Worm (Caenorhabditis elegans) whole organism, late embryonic: ENCODE measurements around the gene ZK1067.4.

Experiments
- C08G9.2 ChIP-seq: sonication (generic microtip); optimal IDR thresholded peaks from 2 replicates; lab custom pipeline; 2016; ENCODE audit warnings: mild to moderate bottlenecking, missing genetic modification characterization, moderate library complexity, missing compliant biosample characterization
- C38D4.7 ChIP-seq: fragments of 200-800 bp; sonication (Bioruptor generic); optimal IDR thresholded peaks from 2 replicates; lab custom pipeline; 2018; ENCODE audit warnings: mild to moderate bottlenecking, missing genetic modification characterization, moderate library complexity, missing compliant biosample characterization
- K02D7.2 ChIP-seq: sonication (generic microtip); optimal IDR thresholded peaks from 2 replicates; lab custom pipeline; 2017; ENCODE audit warnings: mild to moderate bottlenecking, missing genetic modification characterization, missing compliant biosample characterization
- T23F11.4 ChIP-seq: fragments of 200-800 bp; sonication (Bioruptor generic); optimal IDR thresholded peaks from 2 replicates; lab custom pipeline; 2018; ENCODE audit warnings: mild to moderate bottlenecking, missing genetic modification characterization, missing compliant biosample characterization
- Y22D7AL.16 ChIP-seq: sonication (generic microtip); optimal IDR thresholded peaks from 2 replicates; lab custom pipeline; 2016; ENCODE audit warnings: missing genetic modification characterization, missing compliant biosample characterization
- ahr-1 ChIP-seq: sonication (generic microtip); optimal IDR thresholded peaks from 2 replicates; lab custom pipeline; 2016; ENCODE audit warnings: missing genetic modification characterization, missing compliant biosample characterization
- ama-1 ChIP-seq: fragments of 150-350 bp; optimal IDR thresholded peaks from 2 replicates; lab custom pipeline; 2014
- ceh-14 ChIP-seq: sonication (generic microtip); optimal IDR thresholded peaks from 2 replicates; lab custom pipeline; 2016; ENCODE audit warnings: missing genotype, missing genetic modification characterization, missing compliant biosample characterization
- ceh-19 ChIP-seq: fragments of 200-800 bp; sonication (Bioruptor generic); optimal IDR thresholded peaks from 2 replicates; lab custom pipeline; 2018; ENCODE audit warnings: mild to moderate bottlenecking, missing genetic modification characterization, missing compliant biosample characterization
- ceh-2 ChIP-seq: sonication (generic microtip); optimal IDR thresholded peaks from 2 replicates; lab custom pipeline; 2016; ENCODE audit warnings: missing genotype, missing genetic modification characterization, missing compliant biosample characterization
- ceh-22 ChIP-seq: sonication (generic microtip); optimal IDR thresholded peaks from 2 replicates; lab custom pipeline; 2017; ENCODE audit warnings: missing biosample characterization, missing genetic modification characterization
- ceh-24 ChIP-seq: sonication (generic microtip); optimal IDR thresholded peaks from 2 replicates; lab custom pipeline; 2016; ENCODE audit warnings: mild to moderate bottlenecking, missing genetic modification characterization, missing compliant biosample characterization
- ceh-30 ChIP-seq: fragments of 150-350 bp; optimal IDR thresholded peaks from 2 replicates; lab custom pipeline; 2014; ENCODE audit warnings: missing biosample characterization, missing genetic modification characterization
- ceh-31 ChIP-seq: sonication (generic microtip); optimal IDR thresholded peaks from 2 replicates; lab custom pipeline; 2016; ENCODE audit warnings: missing genetic modification characterization, missing compliant biosample characterization
- ceh-48 ChIP-seq: sonication (generic microtip); optimal IDR thresholded peaks from 2 replicates; lab custom pipeline; 2016; ENCODE audit warnings: missing genetic modification characterization, inconsistent platforms, missing compliant biosample characterization
- ceh-6 ChIP-seq: fragments of 200-800 bp; sonication (Bioruptor generic); optimal IDR thresholded peaks from 2 replicates; lab custom pipeline; 2018; ENCODE audit warnings: mild to moderate bottlenecking, missing genetic modification characterization, missing compliant biosample characterization
- dmd-4 ChIP-seq: sonication (generic microtip); optimal IDR thresholded peaks from 2 replicates; lab custom pipeline; 2016; ENCODE audit warnings: borderline replicate concordance, missing genetic modification characterization, missing compliant biosample characterization
- dve-1 ChIP-seq: sonication (generic microtip); optimal IDR thresholded peaks from 2 replicates; lab custom pipeline; 2017; ENCODE audit warnings: antibody characterized with exemption, mild to moderate bottlenecking, missing genetic modification characterization, missing compliant biosample characterization
- elt-2 ChIP-seq: sonication (generic microtip); optimal IDR thresholded peaks from 2 replicates; lab custom pipeline; 2016; ENCODE audit warnings: missing genetic modification reagents, missing genetic modification characterization, missing compliant biosample characterization
- elt-4 ChIP-seq: sonication (generic microtip); optimal IDR thresholded peaks from 2 replicates; lab custom pipeline; 2016; ENCODE audit warnings: missing genetic modification characterization, missing compliant biosample characterization
- fkh-10 ChIP-seq: fragments of 150-350 bp; optimal IDR thresholded peaks from 2 replicates; lab custom pipeline; 2014; ENCODE audit warnings: missing biosample characterization, missing genetic modification reagents, missing genetic modification characterization
- hlh-30 ChIP-seq: sonication (generic microtip); optimal IDR thresholded peaks from 2 replicates; lab custom pipeline; 2017; ENCODE audit warnings: antibody characterized with exemption, missing genetic modification characterization, missing compliant biosample characterization; ENCODE audit not compliant: insufficient read depth
- hlh-6 ChIP-seq: sonication (generic microtip); optimal IDR thresholded peaks from 2 replicates; lab custom pipeline; 2016; ENCODE audit warnings: missing genotype, missing genetic modification characterization, missing compliant biosample characterization
- hlh-8 ChIP-seq: sonication (generic microtip); optimal IDR thresholded peaks from 2 replicates; lab custom pipeline; 2016; ENCODE audit warnings: missing genotype, missing genetic modification characterization, missing compliant biosample characterization
- mec-3 ChIP-seq: sonication (generic microtip); optimal IDR thresholded peaks from 2 replicates; lab custom pipeline; 2016; ENCODE audit warnings: borderline replicate concordance, missing genetic modification characterization, missing compliant biosample characterization
- nfya-1 ChIP-seq: sonication (generic microtip); optimal IDR thresholded peaks from 2 replicates; lab custom pipeline; 2017; ENCODE audit warnings: missing genetic modification characterization, mild to moderate bottlenecking, missing compliant biosample characterization, antibody characterized with exemption, moderate library complexity
- odd-2 ChIP-seq: sonication (generic microtip); optimal IDR thresholded peaks from 2 replicates; lab custom pipeline; 2017; ENCODE audit warnings: antibody characterized with exemption, mild to moderate bottlenecking, missing genetic modification characterization, missing compliant biosample characterization
- pag-3 ChIP-seq: sonication (generic microtip); optimal IDR thresholded peaks from 2 replicates; lab custom pipeline; 2016; ENCODE audit warnings: missing compliant biosample characterization, missing genetic modification characterization, borderline replicate concordance
- pat-9 ChIP-seq: fragments of 200-800 bp; sonication (Bioruptor generic); optimal IDR thresholded peaks from 2 replicates; lab custom pipeline; 2018; ENCODE audit warnings: mild to moderate bottlenecking, missing genetic modification characterization, moderate library complexity, missing compliant biosample characterization
- pha-2 ChIP-seq: sonication (generic microtip); optimal IDR thresholded peaks from 2 replicates; lab custom pipeline; 2017; ENCODE audit warnings: mild to moderate bottlenecking, missing genetic modification characterization, missing compliant biosample characterization
- pha-4 ChIP-seq: fragments of 150-350 bp; optimal IDR thresholded peaks from 2 replicates; lab custom pipeline; 2018; ENCODE audit warnings: missing biosample characterization, missing genetic modification reagents, missing genetic modification characterization
- unc-3 ChIP-seq, 2 experiments: fragments of 200-800 bp in 1 of 2; sonication (Bioruptor generic) in 1 of 2; sonication (generic microtip) in 1 of 2; conservative IDR thresholded peaks in 1 of 2; optimal IDR thresholded peaks in 1 of 2; 2 replicates each; pipeline versions ENCODE4 v1.3.6 to Lab custom; 2016 to 2022; ENCODE audit warnings: missing compliant biosample characterization in 2 of 2, missing genetic modification characterization in 2 of 2, missing genetic modification reagents in 1 of 2
- unc-42 ChIP-seq: sonication (generic microtip); optimal IDR thresholded peaks from 2 replicates; lab custom pipeline; 2016; ENCODE audit warnings: missing genotype, missing genetic modification characterization, missing compliant biosample characterization
- zip-5 ChIP-seq: sonication (generic microtip); optimal IDR thresholded peaks from 2 replicates; lab custom pipeline; 2016; ENCODE audit warnings: missing genetic modification characterization, missing compliant biosample characterization

ZK1067.4 gene

ce11 chrII:9232923-9233322, 22.7 kb downstream of the ZK1067.4 start, which contains the start of gene T26C5.2:
T26C5.2 (plus strand) TSS chrII:9233223.
- TF ChIP-seq zip-5 (tag; lab: Kevin White, UChicago) (no peak), ceh-31 (tag; lab: Kevin White, UChicago) (no peak), pag-3 (tag; lab: Kevin White, UChicago) (no peak), C08G9.2 (tag; lab: Kevin White, UChicago) (no peak), hlh-30 (tag; lab: Kevin White, UChicago) (no peak), Y22D7AL.16 (tag; lab: Kevin White, UChicago) (no peak), ceh-30 (no peak), dmd-4 (tag; lab: Kevin White, UChicago) (no peak), ceh-2 (no peak), ceh-48 (tag; lab: Kevin White, UChicago) (no peak), ahr-1 (tag; lab: Kevin White, UChicago) (no peak), hlh-8 (tag; lab: Kevin White, UChicago) (no peak), unc-42 (tag; lab: Kevin White, UChicago) (no peak), odd-2 (tag; lab: Kevin White, UChicago) (no peak), elt-2 (tag; lab: Kevin White, UChicago) (no peak)

ce11 chrII:9233813-9234212, 23.6 kb downstream of the ZK1067.4 start:
- TF ChIP-seq ceh-14 (tag; lab: Kevin White, UChicago) = no peak
- no peak for TF ChIP-seq nfya-1 (tag; lab: Kevin White, UChicago)
- TF ChIP-seq unc-42 (tag; lab: Kevin White, UChicago) = no peak
- no peak for TF ChIP-seq hlh-6
- no peak for TF ChIP-seq ama-1
- no peak for TF ChIP-seq ceh-31 (tag; lab: Kevin White, UChicago)
- no peak for TF ChIP-seq ceh-6

- TF ChIP-seq unc-3 (GFP tag; conservative IDR thresholded peaks at IDR 0.05; lab: Robert Waterston, UW) (no peak), unc-3 (tag; optimal IDR thresholded peaks at IDR 0.05; lab: Kevin White, UChicago) (no peak), ceh-14 (tag; lab: Kevin White, UChicago) (no peak), elt-4 (no peak), ceh-31 (tag; lab: Kevin White, UChicago) (no peak), dve-1 (tag; lab: Kevin White, UChicago) (no peak), ceh-19 (no peak), pat-9 (no peak), mec-3 (no peak), C38D4.7 (GFP tag; lab: Kevin White, UChicago) (no peak), fkh-10 (GFP tag; lab: Kevin White, UChicago) (no peak), nfya-1 (tag; lab: Kevin White, UChicago) (no peak), K02D7.2 (tag; lab: Kevin White, UChicago) (no peak), pag-3 (tag; lab: Kevin White, UChicago) (no peak), pha-2 (no peak), ceh-22 (tag; lab: Kevin White, UChicago) (no peak), T23F11.4 (GFP tag; lab: Kevin White, UChicago) (no peak), ceh-30 (no peak)
Observed at ce11 chrII:9236283-9236682, 26.1 kb downstream of the ZK1067.4 start, which contains the start of gene T26C5.3. T26C5.3 (plus strand) TSS chrII:9236583.

- TF ChIP-seq C08G9.2 (tag; lab: Kevin White, UChicago) = no peak
Observed at ce11 chrII:9236972-9237371, 26.8 kb downstream of the ZK1067.4 start.

- TF ChIP-seq pha-4 (tag; lab: Kevin White, UChicago) (no peak), ceh-24 (tag; lab: Kevin White, UChicago) (no peak)
Observed at ce11 chrII:9237719-9238118, 27.5 kb downstream of the ZK1067.4 start.
